Fruit fly (Drosophila melanogaster): ENCODE data around the gene Cmpk.

The Cmpk gene

DNA sequence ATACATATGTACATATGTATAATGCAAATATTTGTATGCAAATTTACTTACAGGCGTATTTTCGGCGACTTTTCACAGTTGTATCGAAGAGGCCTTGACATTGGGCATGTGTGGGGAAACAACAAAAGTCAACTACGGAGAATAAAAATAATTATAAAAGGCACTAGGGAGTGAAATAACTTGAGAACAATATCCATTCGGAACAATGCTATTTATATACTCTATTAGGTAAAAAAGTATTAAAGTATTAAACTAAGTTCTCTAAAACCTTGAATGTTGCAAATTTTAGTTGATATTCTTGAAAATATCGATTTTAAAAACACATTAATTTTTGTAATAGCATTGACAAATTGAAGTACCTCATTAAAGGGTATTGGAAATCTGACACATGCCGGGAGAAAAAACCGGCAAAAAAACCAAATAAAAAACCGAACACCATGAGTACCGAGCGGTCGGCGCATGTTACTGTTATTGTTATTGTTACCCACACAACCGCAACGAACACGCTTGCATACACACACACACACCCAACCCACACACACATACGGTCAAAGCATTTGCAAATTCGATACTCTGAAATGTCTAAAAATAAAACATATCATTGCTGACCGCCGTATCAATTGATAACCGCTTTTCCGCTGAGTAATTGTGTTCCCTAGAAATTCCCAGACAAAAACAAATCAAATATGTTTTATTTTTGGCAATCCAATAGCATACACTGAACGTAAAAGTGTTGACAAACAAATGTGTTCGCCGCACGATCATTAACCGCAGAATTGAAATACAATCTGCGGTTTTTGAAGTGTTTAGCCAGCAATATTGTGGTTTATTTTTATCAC is 49.3 kb upstream of the Cmpk start:
- TF ChIP-seq ssp (GFP tag; IDR thresholded peaks at IDR 0.05): no peak
- no peak for TF ChIP-seq kay (GFP tag; optimal IDR thresholded peaks at IDR 0.05)
- no peak for TF ChIP-seq NC2β (GFP tag; optimal IDR thresholded peaks at IDR 0.05)
- TF ChIP-seq CG3726 (GFP tag; IDR thresholded peaks at IDR 0.05): no peak
- peak; percentile 75 for TF ChIP-seq lab (GFP tag; optimal IDR thresholded peaks at IDR 0.05)
- no peak for TF ChIP-seq gro (GFP tag; optimal IDR thresholded peaks at IDR 0.05)
- TF ChIP-seq Dfd (GFP tag; optimal IDR thresholded peaks at IDR 0.05): no peak
- TF ChIP-seq CG13424 (tag; optimal IDR thresholded peaks at IDR 0.05): no peak
- TF ChIP-seq CG12236 (GFP tag; optimal IDR thresholded peaks at IDR 0.05): no peak
- TF ChIP-seq mirr (GFP tag; optimal IDR thresholded peaks at IDR 0.05): no peak
- TF ChIP-seq hkb (optimal IDR thresholded peaks at IDR 0.05): no peak
- TF ChIP-seq hkb (GFP tag; IDR thresholded peaks at IDR 0.05): no peak
- TF ChIP-seq CG3163 (GFP tag; optimal IDR thresholded peaks at IDR 0.05): no peak
- TF ChIP-seq sens (GFP tag): peak; percentile 80
- no peak for TF ChIP-seq NfI (GFP tag; optimal IDR thresholded peaks at IDR 0.05)
- no peak for TF ChIP-seq Eip74EF (GFP tag; optimal IDR thresholded peaks at IDR 0.05)
- peak; percentile 31 for TF ChIP-seq Blimp-1 (GFP tag; optimal IDR thresholded peaks at IDR 0.05)
- TF ChIP-seq CG10274 (GFP tag; optimal IDR thresholded peaks at IDR 0.05): no peak
- TF ChIP-seq CG15601 (tag; optimal IDR thresholded peaks at IDR 0.05): no peak
- no peak for TF ChIP-seq CG17612 (GFP tag; IDR thresholded peaks at IDR 0.05)
- no peak for TF ChIP-seq run (tag; optimal IDR thresholded peaks at IDR 0.05)
- TF ChIP-seq CTCF (GFP tag; optimal IDR thresholded peaks at IDR 0.05): no peak
- TF ChIP-seq luna (GFP tag; optimal IDR thresholded peaks at IDR 0.05): no peak
- TF ChIP-seq CG8388 (GFP tag; optimal IDR thresholded peaks at IDR 0.05): no peak
- TF ChIP-seq CG1529 (GFP tag; optimal IDR thresholded peaks at IDR 0.05): no peak
- no peak for TF ChIP-seq fd102C (GFP tag; optimal IDR thresholded peaks at IDR 0.05)
- no peak for TF ChIP-seq CG11247 (GFP tag; IDR thresholded peaks at IDR 0.05)
- no peak for TF ChIP-seq Opbp (GFP tag; IDR thresholded peaks at IDR 0.05; ENCODE audit: partially characterized antibody)
- no peak for TF ChIP-seq CG13624 (GFP tag; optimal IDR thresholded peaks at IDR 0.05)
- no peak for TF ChIP-seq sim (GFP tag; IDR thresholded peaks at IDR 0.05)
- TF ChIP-seq CG18262 (tag; optimal IDR thresholded peaks at IDR 0.05): peak; percentile 13
- TF ChIP-seq Taf1 (GFP tag; IDR thresholded peaks at IDR 0.05): no peak
- no peak for TF ChIP-seq gcm2 (GFP tag; optimal IDR thresholded peaks at IDR 0.05)
- no peak for TF ChIP-seq trh (GFP tag; optimal IDR thresholded peaks at IDR 0.05)
- no peak for TF ChIP-seq CG10654 (GFP tag; optimal IDR thresholded peaks at IDR 0.05)
- peak; percentile 23 for TF ChIP-seq scrt (GFP tag; optimal IDR thresholded peaks at IDR 0.05)
- no peak for TF ChIP-seq BEAF-32 (GFP tag; optimal IDR thresholded peaks at IDR 0.05)
- no peak for TF ChIP-seq CG43689 (GFP tag; IDR thresholded peaks at IDR 0.05)
- TF ChIP-seq dati (GFP tag; IDR thresholded peaks at IDR 0.05): no peak
- no peak for TF ChIP-seq crp (GFP tag; optimal IDR thresholded peaks at IDR 0.05)
- TF ChIP-seq HmgZ (tag; optimal IDR thresholded peaks at IDR 0.05): no peak
- no peak for TF ChIP-seq Gug (GFP tag; IDR thresholded peaks at IDR 0.05)
- TF ChIP-seq tio (GFP tag; optimal IDR thresholded peaks at IDR 0.05): peak; percentile 34
- no peak for TF ChIP-seq CG11093 (GFP tag; IDR thresholded peaks at IDR 0.05)
- TF ChIP-seq nom (GFP tag; optimal IDR thresholded peaks at IDR 0.05): no peak
- TF ChIP-seq slbo (GFP tag; IDR thresholded peaks at IDR 0.05): peak; percentile 51
- TF ChIP-seq CG6791 (GFP tag; IDR thresholded peaks at IDR 0.05; ENCODE audit: partially characterized antibody): no peak
- TF ChIP-seq stwl (tag; optimal IDR thresholded peaks at IDR 0.05): peak; percentile 0
- TF ChIP-seq HmgD (GFP tag; optimal IDR thresholded peaks at IDR 0.05): no peak
- no peak for TF ChIP-seq hbn (GFP tag; IDR thresholded peaks at IDR 0.05; ENCODE audit: partially characterized antibody)

All from whole organism, embryonic.